Fruit fly (Drosophila melanogaster) whole organism, pupa: ENCODE data around the gene CG6791.

Source experiments
- CG12605 ChIP-seq: fragments of 200-800 bp; sonication (Bioruptor generic); IDR thresholded peaks from 2 replicates; pipeline ENCODE4 v1.3.6; 2022; ENCODE audit warnings: missing biosample characterization, missing genetic modification characterization
- CG13204 ChIP-seq: fragments of 200-800 bp; sonication (Bioruptor generic); optimal IDR thresholded peaks from 2 replicates; lab custom pipeline; 2018; ENCODE audit warnings: missing biosample characterization, mild to moderate bottlenecking, missing genetic modification characterization, moderate library complexity
- CG14655 ChIP-seq: fragments of 200-800 bp; sonication (Bioruptor generic); optimal IDR thresholded peaks from 3 replicates; lab custom pipeline; 2017; ENCODE audit warnings: mild to moderate bottlenecking, missing biosample characterization, missing genetic modification reagents, missing genetic modification characterization
- CG15710 ChIP-seq: fragments of 200-800 bp; sonication (Bioruptor generic); optimal IDR thresholded peaks from 2 replicates; lab custom pipeline; 2018; ENCODE audit warnings: missing biosample characterization, mild to moderate bottlenecking, missing genetic modification characterization, moderate library complexity
- CG17806 ChIP-seq: fragments of 200-800 bp; sonication (Bioruptor generic); optimal IDR thresholded peaks from 2 replicates; lab custom pipeline; 2018; ENCODE audit warnings: missing biosample characterization, mild to moderate bottlenecking, missing genetic modification characterization, moderate library complexity
- CG32121 ChIP-seq: fragments of 200-800 bp; sonication (Bioruptor generic); IDR thresholded peaks from 2 replicates; pipeline ENCODE4 v1.3.6; 2022; ENCODE audit warnings: missing biosample characterization, missing genetic modification characterization
- CG4496 ChIP-seq: fragments of 200-800 bp; sonication (Bioruptor generic); IDR thresholded peaks from 3 replicates; pipeline ENCODE4 v1.3.6; 2022; ENCODE audit warnings: missing biosample characterization, missing genetic modification characterization
- CG8159 ChIP-seq: fragments of 200-800 bp; sonication (Bioruptor generic); optimal IDR thresholded peaks from 3 replicates; lab custom pipeline; 2018; ENCODE audit warnings: missing biosample characterization, mild to moderate bottlenecking, missing genetic modification characterization, moderate library complexity
- CG8301 ChIP-seq: fragments of 200-800 bp; sonication (Bioruptor generic); optimal IDR thresholded peaks from 2 replicates; lab custom pipeline; 2018; ENCODE audit warnings: missing biosample characterization, mild to moderate bottlenecking, missing genetic modification characterization
- CG9948 ChIP-seq: fragments of 200-800 bp; sonication (Bioruptor generic); optimal IDR thresholded peaks from 2 replicates; lab custom pipeline; 2018; ENCODE audit warnings: missing biosample characterization, mild to moderate bottlenecking, missing genetic modification characterization, moderate library complexity
- D1 ChIP-seq: fragments of 200-800 bp; sonication (Bioruptor generic); optimal IDR thresholded peaks from 2 replicates; lab custom pipeline; 2018; ENCODE audit warnings: missing biosample characterization, mild to moderate bottlenecking, missing genetic modification characterization, moderate library complexity
- Ets98B ChIP-seq: fragments of 200-800 bp; sonication (Bioruptor generic); IDR thresholded peaks from 2 replicates; pipeline ENCODE4 v1.3.6; 2022; ENCODE audit warnings: missing biosample characterization, missing genetic modification characterization
- Pif1A ChIP-seq: fragments of 200-800 bp; sonication (Bioruptor generic); optimal IDR thresholded peaks from 3 replicates; lab custom pipeline; 2016; ENCODE audit warnings: missing biosample characterization, missing genetic modification characterization
- fd96Ca ChIP-seq: fragments of 200-800 bp; sonication (Bioruptor generic); IDR thresholded peaks from 3 replicates; pipeline ENCODE4 v1.3.6; 2022; ENCODE audit warnings: missing biosample characterization, missing genetic modification characterization
- gl ChIP-seq: fragments of 200-800 bp; sonication (Bioruptor generic); optimal IDR thresholded peaks from 2 replicates; lab custom pipeline; 2018; ENCODE audit warnings: missing biosample characterization, mild to moderate bottlenecking, missing genetic modification characterization
- rn ChIP-seq: fragments of 200-800 bp; sonication (Bioruptor generic); IDR thresholded peaks from 2 replicates; pipeline ENCODE4 v1.3.6; 2022; ENCODE audit warnings: missing biosample characterization, missing genetic modification characterization

The CG6791 gene

dm6 chr3R:11542899-11543619 is 46.9 kb downstream of the CG6791 start, which contains the start of gene dpr4:
Gene dpr4, minus strand, starts transcription at chr3R:11542949.
- TF ChIP-seq CG9948 (tag; lab: Kevin White, UChicago) (no peak), D1 (no peak), CG8159 (tag; lab: Kevin White, UChicago) (no peak), Pif1A (GFP tag; lab: Kevin White, UChicago) (no peak), CG32121 (GFP tag; lab: Robert Waterston, UW) (no peak), CG14655 (GFP tag; lab: Kevin White, UChicago) (no peak), rn (GFP tag; lab: Robert Waterston, UW) (no peak), CG13204 (GFP tag; lab: Kevin White, UChicago) (no peak), CG17806 (tag; lab: Kevin White, UChicago) (no peak), gl (tag; lab: Kevin White, UChicago) (no peak), fd96Ca (GFP tag; lab: Robert Waterston, UW) (no peak), Ets98B (no peak), CG12605 (GFP tag; lab: Robert Waterston, UW) (no peak), CG8301 (tag; lab: Kevin White, UChicago) (no peak), CG15710 (tag; lab: Kevin White, UChicago) (no peak), CG4496 (no peak)
